Worm (Caenorhabditis elegans) whole organism, midembryonic: ENCODE data around the gene rpb-2.

Source experiments
- flt-1 ChIP-seq: fragments of 200-800 bp; sonication (Bioruptor generic); IDR thresholded peaks from 2 replicates; pipeline ENCODE4 v1.3.6; 2022; ENCODE audit warnings: missing genetic modification characterization, missing compliant biosample characterization
- klf-2 ChIP-seq: fragments of 200-800 bp; sonication (Bioruptor generic); conservative IDR thresholded peaks from 2 replicates; pipeline ENCODE4 v1.3.6; 2022; ENCODE audit warnings: missing genetic modification reagents, missing genetic modification characterization, missing compliant biosample characterization

- no peak for TF ChIP-seq klf-2 (GFP tag; lab: Robert Waterston, UW)
- no peak for TF ChIP-seq flt-1
Observed at ce11 chrIII:4950345-4950744, 11.0 kb downstream of the rpb-2 start.
